Worm (Caenorhabditis elegans) whole organism, midembryonic: ENCODE measurements around the gene pals-19.

Source experiments
- T22C8.4 ChIP-seq: fragments of 200-800 bp; sonication (Bioruptor generic); IDR thresholded peaks from 2 replicates; pipeline ENCODE4 v1.3.6; 2022; ENCODE audit warnings: missing genetic modification characterization, missing compliant biosample characterization
- cog-1 ChIP-seq: sonication (generic microtip); optimal IDR thresholded peaks from 2 replicates; lab custom pipeline; 2016; ENCODE audit warnings: missing genetic modification characterization, missing compliant biosample characterization
- flt-1 ChIP-seq: fragments of 200-800 bp; sonication (Bioruptor generic); IDR thresholded peaks from 2 replicates; pipeline ENCODE4 v1.3.6; 2022; ENCODE audit warnings: missing genetic modification characterization, missing compliant biosample characterization
- klf-2 ChIP-seq: fragments of 200-800 bp; sonication (Bioruptor generic); conservative IDR thresholded peaks from 2 replicates; pipeline ENCODE4 v1.3.6; 2022; ENCODE audit warnings: missing genetic modification reagents, missing genetic modification characterization, missing compliant biosample characterization
- med-1 ChIP-seq: sonication (generic microtip); optimal IDR thresholded peaks from 2 replicates; lab custom pipeline; 2017; ENCODE audit warnings: missing genetic modification characterization, mild to moderate bottlenecking, missing compliant biosample characterization, antibody characterized with exemption, missing genetic modification reagents; ENCODE audit not compliant: insufficient read depth
- ref-1 ChIP-seq: fragments of 200-800 bp; sonication (Bioruptor generic); conservative IDR thresholded peaks from 2 replicates; pipeline ENCODE4 v1.3.6; 2022; ENCODE audit warnings: missing genetic modification reagents, missing genetic modification characterization, missing compliant biosample characterization
- ztf-23 ChIP-seq: fragments of 200-800 bp; sonication (Bioruptor generic); IDR thresholded peaks from 2 replicates; pipeline ENCODE4 v1.3.6; 2022; ENCODE audit warnings: missing genetic modification reagents, missing genetic modification characterization, missing compliant biosample characterization
- ztf-29 ChIP-seq: fragments of 200-800 bp; sonication (Bioruptor generic); IDR thresholded peaks from 2 replicates; pipeline ENCODE4 v1.3.6; 2022; ENCODE audit warnings: missing genetic modification reagents, missing genetic modification characterization, missing compliant biosample characterization

DNA sequence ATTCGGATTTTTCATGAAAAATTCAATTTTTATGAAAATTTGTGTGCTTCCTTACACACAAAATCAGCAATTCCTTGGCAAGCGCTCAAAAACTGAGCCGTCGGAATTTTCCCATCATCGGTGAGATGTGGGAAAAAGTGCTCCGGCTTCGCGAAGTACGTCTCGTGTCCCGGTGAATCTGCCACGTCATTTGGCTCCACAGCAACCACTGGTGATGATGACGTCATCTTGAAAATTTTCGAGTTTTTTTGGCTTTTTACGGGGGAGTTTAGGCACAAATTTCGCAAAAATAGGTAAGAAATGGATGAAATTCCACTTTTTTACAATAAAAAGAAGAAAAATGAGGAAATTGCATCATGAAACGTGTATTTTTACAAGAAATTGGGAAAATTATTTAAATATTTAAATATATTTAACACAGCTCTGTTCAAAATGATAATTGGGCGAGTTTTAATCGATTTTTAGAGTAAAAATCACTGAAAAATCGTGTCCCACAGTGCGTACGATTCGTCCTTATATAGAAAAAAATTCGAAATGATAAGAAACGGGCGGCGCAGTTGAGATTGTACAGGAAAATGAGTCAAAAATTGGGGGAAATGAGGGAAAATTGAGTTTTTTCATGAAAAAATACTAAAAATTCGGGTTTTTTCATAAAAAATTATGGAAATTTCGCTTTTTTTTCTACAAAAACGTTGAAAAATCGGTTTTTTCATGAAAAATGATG lies 12.3 kb downstream of the pals-19 start, which contains the start of gene Y82E9BR.14:
- TF ChIP-seq T22C8.4 (GFP tag; lab: Robert Waterston, UW) (no peak), flt-1 (GFP tag; lab: Robert Waterston, UW) (no peak), med-1 (GFP tag; lab: Kevin White, UChicago) (no peak), ztf-23 (GFP tag; lab: Robert Waterston, UW) (no peak), ref-1 (GFP tag; lab: Robert Waterston, UW) (no peak), klf-2 (GFP tag; lab: Robert Waterston, UW) (no peak), ztf-29 (GFP tag; lab: Robert Waterston, UW) (no peak), cog-1 (tag; lab: Kevin White, UChicago) (no peak)
